Fruit fly (Drosophila melanogaster): Measurements from ENCODE around the gene GstD9.
A peak's percentile ranks its signal among the peaks of the same experiment; 100 is the strongest.

GstD9 gene

DNA sequence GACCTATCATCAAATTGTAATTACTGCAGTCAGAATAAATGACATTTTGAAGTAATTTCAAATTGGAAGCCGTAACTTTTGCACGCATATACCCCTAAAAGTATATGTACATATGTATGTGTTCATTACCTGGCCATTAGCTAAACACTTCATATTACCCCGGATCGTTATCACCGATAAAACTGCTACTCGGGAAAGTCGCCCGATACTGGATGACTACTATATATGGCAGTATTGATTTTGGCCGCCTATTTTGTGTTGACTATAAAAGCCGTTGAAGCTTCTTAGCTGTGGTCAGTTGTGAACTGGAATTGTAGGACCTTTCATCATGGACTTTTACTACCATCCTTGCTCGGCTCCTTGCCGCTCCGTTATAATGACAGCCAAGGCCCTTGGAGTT is 12.3 kb upstream of the GstD9 start, which contains the start of gene GstD8:
Gene GstD8 (plus strand): TSS at position 301 of the 400 bp plus-strand sequence.
- no peak for TF ChIP-seq CG4318 (GFP tag; optimal IDR thresholded peaks at IDR 0.05)
- no peak for TF ChIP-seq CG10631 (GFP tag; optimal IDR thresholded peaks at IDR 0.05)
- no peak for TF ChIP-seq Met (GFP tag; optimal IDR thresholded peaks at IDR 0.05)
- TF ChIP-seq fd85E (GFP tag; optimal IDR thresholded peaks at IDR 0.05) = no peak
- TF ChIP-seq ss (GFP tag; optimal IDR thresholded peaks at IDR 0.05) = no peak
- no peak for TF ChIP-seq esn (GFP tag; optimal IDR thresholded peaks at IDR 0.05)
- TF ChIP-seq CG8319 (GFP tag; optimal IDR thresholded peaks at IDR 0.05) = no peak
- no peak for TF ChIP-seq dsx (GFP tag; optimal IDR thresholded peaks at IDR 0.05; ENCODE audit: poor library complexity, severe bottlenecking)
- TF ChIP-seq CG7368 (GFP tag; optimal IDR thresholded peaks at IDR 0.05) = no peak
- TF ChIP-seq Eip75B (GFP tag; optimal IDR thresholded peaks at IDR 0.05) = no peak
- no peak for TF ChIP-seq acj6 (GFP tag; optimal IDR thresholded peaks at IDR 0.05)
- no peak for TF ChIP-seq CG6163 (GFP tag; IDR thresholded peaks at IDR 0.05)
- TF ChIP-seq CG6808 (GFP tag; optimal IDR thresholded peaks at IDR 0.05) = no peak
- no peak for TF ChIP-seq Sox15 (GFP tag; optimal IDR thresholded peaks at IDR 0.05)
- TF ChIP-seq Gug (GFP tag; IDR thresholded peaks at IDR 0.05) = no peak
- TF ChIP-seq Eip93F (GFP tag; optimal IDR thresholded peaks at IDR 0.05) = no peak
- TF ChIP-seq Eip78C (GFP tag) = no peak
- no peak for TF ChIP-seq salr (GFP tag; optimal IDR thresholded peaks at IDR 0.05)
- TF ChIP-seq CG6276 (GFP tag; optimal IDR thresholded peaks at IDR 0.05) = no peak
- TF ChIP-seq svp (GFP tag) = no peak

DNA sequence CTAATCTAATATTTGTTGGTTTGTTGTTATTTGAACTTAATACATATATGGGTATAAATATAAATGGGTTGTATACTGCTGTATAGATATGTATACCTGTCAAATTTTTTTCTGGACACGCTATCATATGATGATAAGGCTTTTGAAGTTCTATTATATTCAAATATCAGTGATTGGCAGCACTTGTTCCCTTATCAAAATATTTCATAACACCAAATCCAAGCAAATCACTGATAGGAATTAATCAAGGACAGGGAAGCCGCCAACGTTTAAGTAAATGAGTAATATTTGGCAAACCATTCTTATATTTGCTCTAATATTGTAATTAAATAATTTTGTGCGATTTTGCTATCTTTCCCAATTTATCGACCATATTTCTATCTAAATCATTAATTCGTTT is 11.9 kb upstream of the GstD9 start:
- TF ChIP-seq vri (GFP tag; optimal IDR thresholded peaks at IDR 0.05) (peak; percentile 84), CG1621 (tag; optimal IDR thresholded peaks at IDR 0.05) (no peak)

DNA sequence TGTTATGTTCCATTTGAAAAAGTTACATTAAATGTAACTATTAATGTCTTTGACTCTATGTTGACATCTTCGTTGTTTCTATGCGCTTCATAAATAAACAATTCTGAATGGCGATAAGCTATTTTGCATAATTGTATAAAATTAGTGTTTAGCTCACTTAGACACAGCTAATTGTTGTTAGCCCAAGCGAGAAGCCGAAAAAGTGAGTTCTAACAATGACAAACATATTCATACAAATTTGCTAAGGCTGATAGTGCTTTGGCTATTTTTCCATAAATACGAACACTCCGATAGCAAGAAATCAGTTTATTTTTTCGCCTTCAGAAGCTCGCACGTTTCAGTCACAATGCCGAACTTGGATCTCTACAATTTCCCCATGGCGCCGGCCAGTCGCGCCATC is 10.8 kb upstream of the GstD9 start, which contains the start of gene GstD7:
Gene GstD7 (plus strand): TSS at position 301 of the 400 bp plus-strand sequence.
- no peak for TF ChIP-seq Smox (GFP tag; optimal IDR thresholded peaks at IDR 0.05)

DNA sequence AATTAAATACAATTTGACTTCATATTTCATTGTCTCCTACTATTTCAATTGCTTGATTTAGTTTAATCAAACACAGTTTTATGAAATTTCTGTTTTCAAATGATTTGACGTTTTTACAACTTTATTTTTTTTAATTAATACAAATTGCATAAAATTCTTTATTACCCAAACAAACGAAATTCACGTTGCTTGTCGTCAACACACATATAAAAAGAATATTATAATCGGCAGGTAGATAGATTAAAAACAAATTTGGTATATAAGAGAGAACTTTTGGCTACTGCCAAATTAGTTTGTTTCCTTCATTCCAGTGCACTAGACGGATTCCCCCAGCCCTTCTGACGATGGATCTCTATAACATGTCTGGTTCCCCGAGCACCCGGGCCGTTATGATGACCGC is 9.5 kb upstream of the GstD9 start, which contains the start of gene GstD6:
Gene GstD6 (plus strand): TSS at position 301 of the 400 bp plus-strand sequence.
- TF ChIP-seq CG11902 (GFP tag; optimal IDR thresholded peaks at IDR 0.05) = no peak
- no peak for TF ChIP-seq Hr38 (GFP tag; optimal IDR thresholded peaks at IDR 0.05)
- no peak for TF ChIP-seq CG32006 (GFP tag; optimal IDR thresholded peaks at IDR 0.05)
- TF ChIP-seq spab (GFP tag; optimal IDR thresholded peaks at IDR 0.05) = no peak
- no peak for TF ChIP-seq Sox15 (GFP tag; optimal IDR thresholded peaks at IDR 0.05)
- no peak for TF ChIP-seq Eip93F (GFP tag; optimal IDR thresholded peaks at IDR 0.05)

DNA sequence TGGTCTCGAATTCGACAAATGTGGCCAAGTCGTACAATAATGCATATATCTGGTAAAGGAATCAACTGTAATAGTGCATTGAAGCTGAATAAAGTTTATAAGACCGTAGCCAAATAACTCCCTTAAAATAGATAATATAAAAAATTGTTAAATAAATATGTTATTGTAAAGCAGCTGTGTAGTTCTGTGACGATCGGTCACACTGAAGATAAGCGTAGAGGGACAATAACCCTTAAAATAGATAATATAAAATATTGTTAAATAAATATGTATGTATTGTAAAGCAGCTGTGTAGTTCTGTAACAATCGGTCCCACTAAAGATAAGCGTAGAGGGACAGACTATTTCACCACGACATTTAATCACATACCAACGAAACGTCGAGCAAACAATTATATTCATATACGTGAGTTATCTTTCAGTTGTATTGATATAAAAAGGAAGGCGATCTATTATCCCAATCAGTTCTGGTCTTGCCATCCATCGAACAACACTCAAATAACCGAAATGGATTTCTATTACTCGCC is 8.0 kb upstream of the GstD9 start, which contains the start of gene GstD5:
Gene GstD5 (plus strand): TSS at position 476 of the 526 bp plus-strand sequence.
- TF ChIP-seq fkh (GFP tag; optimal IDR thresholded peaks at IDR 0.05) (peak; percentile 23), CG6792 (GFP tag; optimal IDR thresholded peaks at IDR 0.05) (no peak), Eip78C (GFP tag) (peak; percentile 6), ss (GFP tag; optimal IDR thresholded peaks at IDR 0.05) (no peak), CG6276 (GFP tag; optimal IDR thresholded peaks at IDR 0.05) (no peak), CG9139 (GFP tag; optimal IDR thresholded peaks at IDR 0.05) (no peak), acj6 (GFP tag; optimal IDR thresholded peaks at IDR 0.05) (no peak)

DNA sequence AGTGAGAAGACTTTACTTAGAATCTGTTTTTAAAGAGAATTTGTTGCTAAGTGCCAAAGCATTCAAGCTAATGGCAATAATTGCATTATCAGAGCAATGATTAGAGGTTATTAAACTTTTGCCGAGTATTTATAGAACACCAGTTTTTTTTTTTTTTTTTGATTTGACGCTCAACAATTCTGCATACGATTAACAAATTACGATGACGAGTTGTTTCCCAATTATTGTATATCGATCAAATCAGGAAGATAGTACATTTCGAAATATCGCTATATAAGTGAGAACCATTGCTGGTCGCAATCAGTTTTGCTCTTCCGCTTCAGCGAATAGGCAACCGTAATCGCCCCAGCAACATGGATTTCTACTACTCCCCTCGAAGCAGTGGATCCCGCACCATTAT is 6.4 kb upstream of the GstD9 start, which contains the start of gene GstD4:
Gene GstD4 (plus strand): TSS at position 301 of the 400 bp plus-strand sequence.
- TF ChIP-seq Ets96B (tag; optimal IDR thresholded peaks at IDR 0.05) (no peak), CG10669 (GFP tag; optimal IDR thresholded peaks at IDR 0.05) (no peak), CG8119 (GFP tag; IDR thresholded peaks at IDR 0.05) (no peak), net (GFP tag; optimal IDR thresholded peaks at IDR 0.05) (no peak), cyc (GFP tag; optimal IDR thresholded peaks at IDR 0.05) (no peak), Hr39 (GFP tag; optimal IDR thresholded peaks at IDR 0.05) (no peak), Met (GFP tag; optimal IDR thresholded peaks at IDR 0.05) (no peak), pdm3 (GFP tag; optimal IDR thresholded peaks at IDR 0.05) (no peak), CG34406 (GFP tag; optimal IDR thresholded peaks at IDR 0.05) (no peak), CG8319 (GFP tag; optimal IDR thresholded peaks at IDR 0.05) (no peak)

Measured in whole organism, prepupa.